Fruit fly (Drosophila melanogaster) whole organism, embryonic: ENCODE results near the gene RpS20.

ENCODE experiments used
- Abd-B ChIP-seq: fragments of 200-800 bp; sonication (Bioruptor generic); optimal IDR thresholded peaks from 2 replicates; lab custom pipeline; 2018; ENCODE audit warnings: missing biosample characterization, mild to moderate bottlenecking, missing genetic modification characterization, moderate library complexity
- Blimp-1 ChIP-seq: fragments of 200-800 bp; sonication (Bioruptor generic); optimal IDR thresholded peaks from 3 replicates; lab custom pipeline; 2018; ENCODE audit warnings: missing biosample characterization, missing genetic modification characterization, mild to moderate bottlenecking, moderate library complexity, missing genetic modification reagents
- CG10462 ChIP-seq: fragments of 200-800 bp; sonication (Bioruptor generic); optimal IDR thresholded peaks from 2 replicates; lab custom pipeline; 2016; ENCODE audit warnings: missing biosample characterization, missing genetic modification characterization
- CG11247 ChIP-seq: fragments of 200-800 bp; sonication (Bioruptor generic); IDR thresholded peaks from 2 replicates; pipeline ENCODE4 v1.3.6; 2022; ENCODE audit warnings: missing biosample characterization, missing genetic modification characterization
- CG12391 ChIP-seq: fragments of 200-800 bp; sonication (Bioruptor generic); optimal IDR thresholded peaks from 3 replicates; lab custom pipeline; 2018; ENCODE audit warnings: missing biosample characterization, mild to moderate bottlenecking, missing genetic modification characterization, moderate library complexity
- CG16863 ChIP-seq: fragments of 200-800 bp; sonication (Bioruptor generic); optimal IDR thresholded peaks from 3 replicates; lab custom pipeline; 2016; ENCODE audit warnings: missing biosample characterization, missing genetic modification characterization
- CG17359 ChIP-seq: fragments of 200-800 bp; sonication (Bioruptor generic); optimal IDR thresholded peaks from 3 replicates; lab custom pipeline; 2018; ENCODE audit warnings: missing biosample characterization, mild to moderate bottlenecking, missing genetic modification characterization, moderate library complexity
- CG17612 ChIP-seq: fragments of 200-800 bp; sonication (Bioruptor generic); IDR thresholded peaks from 2 replicates; pipeline ENCODE4 v1.3.6; 2022; ENCODE audit warnings: missing biosample characterization, missing genetic modification characterization
- CG18619 ChIP-seq: fragments of 200-800 bp; sonication (Bioruptor generic); optimal IDR thresholded peaks from 3 replicates; lab custom pipeline; 2017; ENCODE audit warnings: missing biosample characterization, mild to moderate bottlenecking, missing genetic modification characterization
- CG2116 ChIP-seq: fragments of 200-800 bp; sonication (Bioruptor generic); optimal IDR thresholded peaks from 3 replicates; lab custom pipeline; 2018; ENCODE audit warnings: missing biosample characterization, mild to moderate bottlenecking, missing genetic modification characterization
- CG2712 ChIP-seq: fragments of 200-800 bp; optimal IDR thresholded peaks from 3 replicates; lab custom pipeline; 2019; ENCODE audit warnings: missing biosample characterization, mild to moderate bottlenecking, missing genetic modification characterization, moderate library complexity
- CG3065 ChIP-seq: fragments of 200-800 bp; sonication (Bioruptor generic); optimal IDR thresholded peaks from 2 replicates; lab custom pipeline; 2016; ENCODE audit warnings: missing biosample characterization, missing genetic modification characterization
- CG33557 ChIP-seq: fragments of 200-800 bp; sonication (Bioruptor generic); optimal IDR thresholded peaks from 2 replicates; lab custom pipeline; 2019; ENCODE audit warnings: missing biosample characterization, mild to moderate bottlenecking, missing genetic modification characterization, moderate library complexity
- CG3407 ChIP-seq: fragments of 200-800 bp; sonication (Bioruptor generic); optimal IDR thresholded peaks from 2 replicates; lab custom pipeline; 2018; ENCODE audit warnings: missing biosample characterization, mild to moderate bottlenecking, missing genetic modification characterization
- CG3847 ChIP-seq: fragments of 200-800 bp; sonication (Bioruptor generic); IDR thresholded peaks from 2 replicates; pipeline ENCODE4 v1.3.6; 2022; ENCODE audit warnings: missing biosample characterization, missing genetic modification characterization
- CG5180 ChIP-seq: fragments of 200-800 bp; sonication (Bioruptor generic); optimal IDR thresholded peaks from 3 replicates; lab custom pipeline; 2017; ENCODE audit warnings: missing biosample characterization, missing genetic modification characterization, mild to moderate bottlenecking, moderate library complexity, missing genetic modification reagents
- CG6175 ChIP-seq: fragments of 200-800 bp; sonication (Bioruptor generic); IDR thresholded peaks from 3 replicates; pipeline ENCODE4 v1.3.6; 2022; ENCODE audit warnings: missing biosample characterization, missing genetic modification characterization
- CG7928 ChIP-seq: fragments of 200-800 bp; sonication (Bioruptor generic); optimal IDR thresholded peaks from 2 replicates; lab custom pipeline; 2017; ENCODE audit warnings: missing biosample characterization, mild to moderate bottlenecking, missing genetic modification characterization
- CG8478 ChIP-seq: fragments of >200 bp; optimal IDR thresholded peaks from 2 replicates; lab custom pipeline; 2018
- CrebB ChIP-seq: fragments of 200-800 bp; sonication (Bioruptor generic); optimal IDR thresholded peaks from 3 replicates; lab custom pipeline; 2018; ENCODE audit warnings: missing biosample characterization, mild to moderate bottlenecking, missing genetic modification characterization
- D19A ChIP-seq: fragments of 200-800 bp; optimal IDR thresholded peaks from 3 replicates; lab custom pipeline; 2019; ENCODE audit warnings: missing biosample characterization, mild to moderate bottlenecking, missing genetic modification characterization, moderate library complexity
- Dref ChIP-seq: fragments of 200-800 bp; sonication (Bioruptor generic); IDR thresholded peaks from 2 replicates; pipeline ENCODE4 v1.3.6; 2022; ENCODE audit warnings: missing biosample characterization, missing genetic modification characterization
- H15 ChIP-seq: fragments of 200-800 bp; sonication (Bioruptor generic); IDR thresholded peaks from 3 replicates; pipeline ENCODE4 v1.3.6; 2022; ENCODE audit warnings: missing biosample characterization, missing genetic modification characterization
- HLH4C ChIP-seq: fragments of 200-800 bp; sonication (Bioruptor generic); IDR thresholded peaks from 3 replicates; pipeline ENCODE4 v1.3.6; 2022; ENCODE audit warnings: missing biosample characterization, missing genetic modification characterization; ENCODE audit not compliant: partially characterized antibody
- Hr3 ChIP-seq: fragments of 200-800 bp; sonication (Bioruptor generic); optimal IDR thresholded peaks from 3 replicates; lab custom pipeline; 2016; ENCODE audit warnings: missing biosample characterization, missing genetic modification characterization
- Mrtf ChIP-seq: fragments of 200-800 bp; sonication (Bioruptor generic); IDR thresholded peaks from 3 replicates; pipeline ENCODE4 v1.3.6; 2022; ENCODE audit warnings: missing biosample characterization, missing genetic modification characterization
- Opbp ChIP-seq: fragments of 200-800 bp; sonication (Bioruptor generic); IDR thresholded peaks from 3 replicates; pipeline ENCODE4 v1.3.6; 2022; ENCODE audit warnings: missing biosample characterization, missing genetic modification characterization; ENCODE audit not compliant: partially characterized antibody
- aop ChIP-seq: fragments of 200-800 bp; sonication (Bioruptor generic); IDR thresholded peaks from 2 replicates; pipeline ENCODE4 v1.3.6; 2022; ENCODE audit warnings: missing biosample characterization, missing genetic modification characterization
- bbx ChIP-seq: fragments of 200-800 bp; sonication (Bioruptor generic); IDR thresholded peaks from 2 replicates; pipeline ENCODE4 v1.3.6; 2022; ENCODE audit warnings: missing biosample characterization, missing genetic modification characterization; ENCODE audit not compliant: partially characterized antibody
- br ChIP-seq: fragments of >200 bp; optimal IDR thresholded peaks from 2 replicates; lab custom pipeline; 2017
- cad ChIP-seq: fragments of >200 bp; optimal IDR thresholded peaks from 2 replicates; lab custom pipeline; 2017; ENCODE audit warnings: missing biosample characterization, missing genetic modification characterization
- cato ChIP-seq: fragments of 200-800 bp; sonication (Bioruptor generic); optimal IDR thresholded peaks from 2 replicates; lab custom pipeline; 2016; ENCODE audit warnings: missing biosample characterization, missing genetic modification characterization, borderline replicate concordance
- cg ChIP-seq: fragments of 200-800 bp; sonication (Bioruptor generic); optimal IDR thresholded peaks from 3 replicates; lab custom pipeline; 2019; ENCODE audit warnings: missing biosample characterization, mild to moderate bottlenecking, missing genetic modification characterization, moderate library complexity
- chm ChIP-seq: fragments of 200-800 bp; sonication (Bioruptor generic); IDR thresholded peaks from 2 replicates; pipeline ENCODE4 v1.3.6; 2022; ENCODE audit warnings: missing biosample characterization, missing genetic modification characterization
- danr ChIP-seq: fragments of 200-800 bp; sonication (Bioruptor generic); IDR thresholded peaks from 2 replicates; pipeline ENCODE4 v1.3.6; 2022; ENCODE audit warnings: missing biosample characterization, missing genetic modification characterization
- emc ChIP-seq: fragments of 200-800 bp; sonication (Bioruptor generic); optimal IDR thresholded peaks from 2 replicates; lab custom pipeline; 2016; ENCODE audit warnings: missing biosample characterization, missing genetic modification characterization
- en ChIP-seq: fragments of 200-800 bp; sonication (Bioruptor generic); optimal IDR thresholded peaks from 2 replicates; lab custom pipeline; 2016; ENCODE audit warnings: missing biosample characterization, missing genetic modification characterization
- eve ChIP-seq, 2 experiments: fragments of >200 bp; optimal IDR thresholded peaks; 2 replicates each; lab custom pipeline; 2017; ENCODE audit warnings: missing biosample characterization in 2 of 2, missing genetic modification characterization in 2 of 2
- fd64A ChIP-seq: fragments of 200-800 bp; sonication (Bioruptor generic); optimal IDR thresholded peaks from 3 replicates; lab custom pipeline; 2018; ENCODE audit warnings: missing biosample characterization, mild to moderate bottlenecking, missing genetic modification characterization
- gsb ChIP-seq: fragments of 200-800 bp; sonication (Bioruptor generic); IDR thresholded peaks from 2 replicates; pipeline ENCODE4 v1.3.6; 2022; ENCODE audit warnings: missing biosample characterization, missing genetic modification characterization
- ind ChIP-seq: fragments of 200-800 bp; sonication (Bioruptor generic); optimal IDR thresholded peaks from 3 replicates; lab custom pipeline; 2016; ENCODE audit warnings: missing biosample characterization, missing genetic modification characterization
- nmo ChIP-seq: fragments of 200-800 bp; sonication (Bioruptor generic); optimal IDR thresholded peaks from 2 replicates; lab custom pipeline; 2018; ENCODE audit warnings: missing biosample characterization, mild to moderate bottlenecking, missing genetic modification characterization, moderate library complexity
- onecut ChIP-seq: fragments of 200-800 bp; sonication (Bioruptor generic); IDR thresholded peaks from 2 replicates; pipeline ENCODE4 v1.3.6; 2022; ENCODE audit warnings: missing biosample characterization, missing genetic modification characterization
- p53 ChIP-seq: fragments of 200-800 bp; sonication (Bioruptor generic); optimal IDR thresholded peaks from 2 replicates; lab custom pipeline; 2016; ENCODE audit warnings: missing biosample characterization, missing genetic modification characterization
- pb ChIP-seq: fragments of 200-800 bp; sonication (Bioruptor generic); optimal IDR thresholded peaks from 3 replicates; lab custom pipeline; 2016; ENCODE audit warnings: missing biosample characterization, missing genetic modification characterization
- pfk ChIP-seq: fragments of 200-800 bp; sonication (Bioruptor generic); optimal IDR thresholded peaks from 2 replicates; lab custom pipeline; 2018; ENCODE audit warnings: missing biosample characterization, mild to moderate bottlenecking, missing genetic modification characterization, moderate library complexity
- row ChIP-seq: fragments of 200-800 bp; sonication (Bioruptor generic); IDR thresholded peaks from 3 replicates; pipeline ENCODE4 v1.3.6; 2022; ENCODE audit warnings: missing biosample characterization, missing genetic modification characterization
- seq ChIP-seq: fragments of 200-800 bp; sonication (Bioruptor generic); IDR thresholded peaks from 2 replicates; pipeline ENCODE4 v1.3.6; 2022; ENCODE audit warnings: missing biosample characterization, missing genetic modification characterization
- slbo ChIP-seq: fragments of 200-800 bp; sonication (Bioruptor generic); IDR thresholded peaks from 2 replicates; pipeline ENCODE4 v1.3.6; 2022; ENCODE audit warnings: missing biosample characterization, missing genetic modification characterization
- slp2 ChIP-seq: fragments of 200-800 bp; sonication (Bioruptor generic); optimal IDR thresholded peaks from 2 replicates; lab custom pipeline; 2016; ENCODE audit warnings: missing biosample characterization, missing genetic modification characterization
- tap ChIP-seq: fragments of 200-800 bp; optimal IDR thresholded peaks from 3 replicates; lab custom pipeline; 2019; ENCODE audit warnings: missing biosample characterization, mild to moderate bottlenecking, missing genetic modification characterization, moderate library complexity

The RpS20 gene

dm6 chr3R:20821815-20822375 is at the start of gene RpS20, which contains the start of gene CG17271 (continued):
- TF ChIP-seq CG3847 (GFP tag; lab: Robert Waterston, UW) = peak; percentile 90
- TF ChIP-seq slbo (GFP tag; lab: Robert Waterston, UW) = peak; percentile 95
- TF ChIP-seq cato (GFP tag; lab: Kevin White, UChicago) = peak; percentile 86
- peak; percentile 85 for TF ChIP-seq CG33557 (GFP tag; lab: Kevin White, UChicago)
- peak; percentile 95 for TF ChIP-seq CG2116 (GFP tag; lab: Kevin White, UChicago)
- peak; percentile 95 for TF ChIP-seq ind (GFP tag; lab: Kevin White, UChicago)
- TF ChIP-seq aop = peak; percentile 76; the same call in 1 of the 2 replicates
- peak; percentile 61 for TF ChIP-seq danr (GFP tag; lab: Robert Waterston, UW)
- TF ChIP-seq Hr3 (GFP tag; lab: Kevin White, UChicago) = peak; percentile 94
- peak; percentile 61 for TF ChIP-seq D19A (tag; lab: Kevin White, UChicago)
- TF ChIP-seq CG18619 = peak; percentile 87
- TF ChIP-seq en (GFP tag; lab: Kevin White, UChicago) = peak; percentile 90
- TF ChIP-seq CG16863 (GFP tag; lab: Kevin White, UChicago) = peak; percentile 93
- TF ChIP-seq onecut (GFP tag; lab: Robert Waterston, UW) = peak; percentile 65
- TF ChIP-seq Opbp (GFP tag; lab: Robert Waterston, UW) = peak; percentile 26; the same call in 1 of the 3 replicates
- peak; percentile 87 for TF ChIP-seq seq (GFP tag; lab: Robert Waterston, UW)
- TF ChIP-seq pb (GFP tag; lab: Kevin White, UChicago) = peak; percentile 91
- TF ChIP-seq CG11247 (GFP tag; lab: Robert Waterston, UW) = peak; percentile 84
- peak; percentile 75 for TF ChIP-seq CG3407
- TF ChIP-seq CG17612 = peak; percentile 44; the same call in 1 of the 2 replicates
- peak in 1 of 2 experiments; percentile 57 for TF ChIP-seq eve (GFP tag; optimal IDR thresholded peaks at IDR 0.05; lab: Kevin White, UChicago)
- peak; percentile 93 for TF ChIP-seq nmo
- TF ChIP-seq CG12391 = peak; percentile 95
- TF ChIP-seq row (GFP tag; lab: Robert Waterston, UW) = peak; percentile 96
- TF ChIP-seq emc (GFP tag; lab: Kevin White, UChicago) = peak; percentile 90
- TF ChIP-seq CG5180 (GFP tag; lab: Kevin White, UChicago) = peak; percentile 57
- peak; percentile 27 for TF ChIP-seq fd64A (GFP tag; lab: Kevin White, UChicago)
- peak; percentile 90 for TF ChIP-seq CG2712
- TF ChIP-seq pfk (GFP tag; lab: Kevin White, UChicago) = peak; percentile 48
- TF ChIP-seq slp2 (GFP tag; lab: Kevin White, UChicago) = peak; percentile 89
- peak; percentile 82 for TF ChIP-seq CG3065 (GFP tag; lab: Kevin White, UChicago)
- peak; percentile 78 for TF ChIP-seq Mrtf (GFP tag; lab: Robert Waterston, UW)
- TF ChIP-seq bbx = 0 out of 2 replicates have a peak, but pooled peaks have one; percentile 18
- peak; percentile 89 for TF ChIP-seq Abd-B (GFP tag; lab: Kevin White, UChicago)
- TF ChIP-seq cad (GFP tag; lab: Kevin White, UChicago) = peak; percentile 6
- peak; percentile 26 for TF ChIP-seq tap
- peak; percentile 91 for TF ChIP-seq H15 (GFP tag; lab: Robert Waterston, UW)
- peak; percentile 87 for TF ChIP-seq CG17359 (tag; lab: Kevin White, UChicago)
- peak; percentile 83 for TF ChIP-seq chm (GFP tag; lab: Robert Waterston, UW)
- no peak for TF ChIP-seq br (lab: Kevin White, UChicago)
- no peak for TF ChIP-seq HLH4C (GFP tag; lab: Robert Waterston, UW)
- peak; percentile 92 for TF ChIP-seq p53 (GFP tag; lab: Kevin White, UChicago)
- TF ChIP-seq CG10462 = peak; percentile 86
- TF ChIP-seq CG7928 (GFP tag; lab: Kevin White, UChicago) = peak; percentile 71
- TF ChIP-seq gsb (GFP tag; lab: Robert Waterston, UW) = peak; percentile 76
- TF ChIP-seq Dref (GFP tag; lab: Robert Waterston, UW) = peak; percentile 37; the same call in 1 of the 2 replicates
- peak; percentile 83 for TF ChIP-seq Blimp-1 (GFP tag; lab: Kevin White, UChicago)
- TF ChIP-seq CG6175 (GFP tag; lab: Robert Waterston, UW) = peak; percentile 61; the same call in 1 of the 3 replicates
- TF ChIP-seq cg (GFP tag; lab: Kevin White, UChicago) = peak; percentile 68
- no peak for TF ChIP-seq CG8478 (lab: Kevin White, UChicago)
- TF ChIP-seq CrebB (tag; lab: Kevin White, UChicago) = peak; percentile 68
